Fruit fly (Drosophila melanogaster) whole organism, adult: ENCODE measurements around the gene CG5592.

ENCODE experiments used
- CG12768 ChIP-seq: fragments of 200-800 bp; sonication (Bioruptor generic); optimal IDR thresholded peaks from 2 replicates; lab custom pipeline; 2017; ENCODE audit warnings: missing biosample characterization, missing genetic modification characterization, mild to moderate bottlenecking, moderate library complexity, missing genetic modification reagents
- CG14711 ChIP-seq: fragments of 200-800 bp; sonication (Bioruptor generic); optimal IDR thresholded peaks from 2 replicates; lab custom pipeline; 2018; ENCODE audit warnings: missing biosample characterization, mild to moderate bottlenecking, missing genetic modification characterization, moderate library complexity
- CG1620 ChIP-seq: fragments of 200-800 bp; sonication (Bioruptor generic); optimal IDR thresholded peaks from 2 replicates; lab custom pipeline; 2016; ENCODE audit warnings: missing biosample characterization, missing genetic modification characterization
- CG33017 ChIP-seq: fragments of 200-800 bp; sonication (Bioruptor generic); optimal IDR thresholded peaks from 2 replicates; lab custom pipeline; 2018; ENCODE audit warnings: missing biosample characterization, mild to moderate bottlenecking, missing genetic modification characterization, moderate library complexity
- CG5204 ChIP-seq: fragments of 200-800 bp; sonication (Bioruptor generic); optimal IDR thresholded peaks from 2 replicates; lab custom pipeline; 2016; ENCODE audit warnings: missing biosample characterization, missing genetic modification characterization
- CG7101 ChIP-seq: fragments of 200-800 bp; sonication (Bioruptor generic); optimal IDR thresholded peaks from 2 replicates; lab custom pipeline; 2018; ENCODE audit warnings: missing biosample characterization, mild to moderate bottlenecking, missing genetic modification characterization, moderate library complexity
- Clk ChIP-seq: fragments of 200-800 bp; sonication (Bioruptor generic); optimal IDR thresholded peaks from 2 replicates; lab custom pipeline; 2017; ENCODE audit warnings: missing biosample characterization, missing genetic modification characterization
- Hr96 ChIP-seq: fragments of 200-800 bp; sonication (Bioruptor generic); optimal IDR thresholded peaks from 2 replicates; lab custom pipeline; 2016; ENCODE audit warnings: missing biosample characterization, missing genetic modification characterization
- Mnt ChIP-seq: fragments of 200-800 bp; sonication (Bioruptor generic); optimal IDR thresholded peaks from 2 replicates; lab custom pipeline; 2016; ENCODE audit warnings: missing biosample characterization, mild to moderate bottlenecking, missing genetic modification characterization
- bab1 ChIP-seq: fragments of 200-800 bp; sonication (Bioruptor generic); optimal IDR thresholded peaks from 3 replicates; lab custom pipeline; 2019; ENCODE audit warnings: missing biosample characterization, mild to moderate bottlenecking, missing genetic modification characterization, moderate library complexity
- cic ChIP-seq: fragments of 200-800 bp; sonication (Bioruptor generic); optimal IDR thresholded peaks from 2 replicates; lab custom pipeline; 2017; ENCODE audit warnings: missing biosample characterization, mild to moderate bottlenecking, missing genetic modification characterization, moderate library complexity
- cnc ChIP-seq, 2 experiments: fragments of >200 bp; optimal IDR thresholded peaks; 2 replicates each; lab custom pipeline; 2017
- kay ChIP-seq: fragments of 200-800 bp; sonication (Bioruptor generic); peaks from one replicate; lab custom pipeline; 2016; ENCODE audit warnings: missing biosample characterization, missing genetic modification characterization, borderline replicate concordance
- pad ChIP-seq: fragments of 200-800 bp; sonication (Bioruptor generic); optimal IDR thresholded peaks from 3 replicates; lab custom pipeline; 2017; ENCODE audit warnings: missing biosample characterization, missing genetic modification characterization, mild to moderate bottlenecking, moderate library complexity, missing genetic modification reagents
- toe ChIP-seq: fragments of 200-800 bp; sonication (Bioruptor generic); optimal IDR thresholded peaks from 2 replicates; lab custom pipeline; 2016; ENCODE audit warnings: missing biosample characterization, missing genetic modification characterization

CG5592 gene

DNA sequence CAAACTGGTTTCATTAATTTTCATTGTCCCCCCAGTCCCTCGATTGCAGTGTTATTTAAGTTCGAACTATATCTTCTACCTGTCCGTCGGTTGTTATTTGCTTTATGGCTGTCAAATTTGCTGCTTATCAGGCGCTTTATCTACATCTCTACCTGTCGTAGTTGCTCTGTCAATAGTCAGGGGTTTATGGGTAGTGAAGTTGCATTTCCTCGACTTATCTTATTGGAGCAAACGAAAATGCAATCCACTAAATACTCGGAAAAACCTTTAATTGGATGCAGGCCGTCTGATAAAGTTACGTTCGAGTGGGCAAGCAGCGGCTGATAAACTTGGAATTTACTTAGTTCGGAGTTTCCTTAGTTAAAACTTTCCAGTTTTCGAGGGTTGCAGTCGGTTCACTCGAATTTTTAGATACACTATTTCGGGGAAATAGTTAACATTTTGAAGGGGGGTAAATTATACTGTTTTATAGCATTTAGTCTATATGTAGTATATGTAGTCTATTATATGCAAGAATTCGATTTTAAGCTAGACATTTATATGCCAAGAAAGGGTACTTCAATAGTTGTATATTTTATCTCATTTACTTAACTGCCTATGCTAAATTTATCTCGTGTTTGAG is 49.8 kb downstream of the CG5592 start:
- TF ChIP-seq kay (GFP tag; lab: Kevin White, UChicago) (no peak), bab1 (GFP tag; lab: Kevin White, UChicago) (no peak), pad (GFP tag; lab: Kevin White, UChicago) (no peak), CG14711 (tag; lab: Kevin White, UChicago) (no peak), Mnt (GFP tag; lab: Kevin White, UChicago) (no peak), CG5204 (GFP tag; lab: Kevin White, UChicago) (no peak), CG7101 (tag; lab: Kevin White, UChicago) (no peak), CG33017 (tag; lab: Kevin White, UChicago) (no peak), CG12768 (GFP tag; lab: Kevin White, UChicago) (no peak), toe (no peak), Hr96 (GFP tag; lab: Kevin White, UChicago) (no peak), Clk (GFP tag; lab: Kevin White, UChicago) (no peak), cnc (optimal IDR thresholded peaks at IDR 0.05; lab: Kevin White, UChicago) (no peak), cic (no peak), CG1620 (GFP tag; lab: Kevin White, UChicago) (no peak)
